Fruit fly (Drosophila melanogaster): ENCODE results near the gene MED30.

The MED30 gene

dm6 chr3L:663880-664279 lies 10.0 kb upstream of the MED30 start:
- peak; percentile 81 for TF ChIP-seq Smox (GFP tag; optimal IDR thresholded peaks at IDR 0.05)
- TF ChIP-seq CG8632 (GFP tag; optimal IDR thresholded peaks at IDR 0.05): peak; percentile 49
- peak; percentile 77 for TF ChIP-seq CG11902 (GFP tag; optimal IDR thresholded peaks at IDR 0.05)
- peak; percentile 68 for TF ChIP-seq CG3919 (GFP tag; optimal IDR thresholded peaks at IDR 0.05)
- TF ChIP-seq lz (GFP tag; optimal IDR thresholded peaks at IDR 0.05): peak; percentile 80
- TF ChIP-seq ss (GFP tag; optimal IDR thresholded peaks at IDR 0.05): peak; percentile 24 to 50
- peak; percentile 87 for TF ChIP-seq CG31627 (GFP tag; optimal IDR thresholded peaks at IDR 0.05)
- peak; percentile 48 for TF ChIP-seq CG7368 (GFP tag; optimal IDR thresholded peaks at IDR 0.05)
- peak in 1 of 2 experiments; percentile 31 for TF ChIP-seq salr (GFP tag; optimal IDR thresholded peaks at IDR 0.05)
- peak; percentile 84 for TF ChIP-seq esn (GFP tag; optimal IDR thresholded peaks at IDR 0.05)
- TF ChIP-seq net (GFP tag; optimal IDR thresholded peaks at IDR 0.05): peak; percentile 43
- TF ChIP-seq Sox102F (GFP tag; optimal IDR thresholded peaks at IDR 0.05): peak; percentile 84
- no peak for TF ChIP-seq Lpt (GFP tag; optimal IDR thresholded peaks at IDR 0.05)
- peak; percentile 80 for TF ChIP-seq vri (GFP tag; optimal IDR thresholded peaks at IDR 0.05)
- peak; percentile 74 for TF ChIP-seq CG6792 (GFP tag; optimal IDR thresholded peaks at IDR 0.05)
- peak; percentile 60; the same call in 2 of the 3 replicates for TF ChIP-seq eg (GFP tag; IDR thresholded peaks at IDR 0.05)
- TF ChIP-seq CG6854 (GFP tag; optimal IDR thresholded peaks at IDR 0.05): peak; percentile 66
- peak; percentile 70 for TF ChIP-seq acj6 (GFP tag; optimal IDR thresholded peaks at IDR 0.05)
- TF ChIP-seq CG8119 (GFP tag; IDR thresholded peaks at IDR 0.05): 0 out of 3 replicates have a peak, but pooled peaks have one; percentile 33
- no peak for TF ChIP-seq Hr38 (GFP tag; optimal IDR thresholded peaks at IDR 0.05)
- TF ChIP-seq Ets21C (GFP tag; optimal IDR thresholded peaks at IDR 0.05): peak; percentile 77
- no peak for TF ChIP-seq CG16779 (tag; optimal IDR thresholded peaks at IDR 0.05)
- TF ChIP-seq Eip78C (GFP tag): peak; percentile 85
- peak; percentile 38 for TF ChIP-seq CG6808 (GFP tag; optimal IDR thresholded peaks at IDR 0.05)
- TF ChIP-seq Met (GFP tag; optimal IDR thresholded peaks at IDR 0.05): peak; percentile 87
- peak; percentile 36 for TF ChIP-seq Sox15 (GFP tag; optimal IDR thresholded peaks at IDR 0.05)
- TF ChIP-seq CG6276 (GFP tag; optimal IDR thresholded peaks at IDR 0.05): no peak
- peak; percentile 33 for TF ChIP-seq fd59A (GFP tag; optimal IDR thresholded peaks at IDR 0.05)
- TF ChIP-seq dsx (GFP tag; optimal IDR thresholded peaks at IDR 0.05; ENCODE audit: poor library complexity, severe bottlenecking): peak; percentile 48
- peak; percentile 50 for TF ChIP-seq Ets96B (tag; optimal IDR thresholded peaks at IDR 0.05)
- peak; percentile 58 for TF ChIP-seq CG10631 (GFP tag; optimal IDR thresholded peaks at IDR 0.05)
- no peak for TF ChIP-seq CG11294 (GFP tag; IDR thresholded peaks at IDR 0.05)
- peak; percentile 63 for TF ChIP-seq Sox14 (GFP tag; optimal IDR thresholded peaks at IDR 0.05)
- no peak for TF ChIP-seq CG15336 (GFP tag; IDR thresholded peaks at IDR 0.05)
- TF ChIP-seq CG8319 (GFP tag; optimal IDR thresholded peaks at IDR 0.05): peak; percentile 50
- peak; percentile 52 for TF ChIP-seq spab (GFP tag; optimal IDR thresholded peaks at IDR 0.05)
- peak; percentile 63 for TF ChIP-seq pdm3 (GFP tag; optimal IDR thresholded peaks at IDR 0.05)
- TF ChIP-seq Gug (GFP tag; IDR thresholded peaks at IDR 0.05): no peak
- TF ChIP-seq Eip75B (GFP tag; optimal IDR thresholded peaks at IDR 0.05): peak; percentile 63
- peak; percentile 66 for TF ChIP-seq OdsH (GFP tag; optimal IDR thresholded peaks at IDR 0.05)
- TF ChIP-seq cyc (GFP tag; optimal IDR thresholded peaks at IDR 0.05): peak; percentile 84
- peak; percentile 63 for TF ChIP-seq Blimp-1 (GFP tag; optimal IDR thresholded peaks at IDR 0.05)
- peak; percentile 53 for TF ChIP-seq CG3032 (tag; optimal IDR thresholded peaks at IDR 0.05)
- peak; percentile 29 for TF ChIP-seq Hr4 (GFP tag; optimal IDR thresholded peaks at IDR 0.05)
- TF ChIP-seq CG11762 (GFP tag; optimal IDR thresholded peaks at IDR 0.05; ENCODE audit: insufficient read depth): peak; percentile 60
- TF ChIP-seq CG6163 (GFP tag; IDR thresholded peaks at IDR 0.05): peak; percentile 80
- TF ChIP-seq fkh (GFP tag; optimal IDR thresholded peaks at IDR 0.05): no peak
- TF ChIP-seq svp (GFP tag): peak; percentile 95
- peak; percentile 29 for TF ChIP-seq CG32006 (GFP tag; optimal IDR thresholded peaks at IDR 0.05)
- TF ChIP-seq Eip93F (GFP tag; optimal IDR thresholded peaks at IDR 0.05): peak; percentile 56
- peak; percentile 44 for TF ChIP-seq CG10669 (GFP tag; optimal IDR thresholded peaks at IDR 0.05)
- peak; percentile 54 for TF ChIP-seq achi (GFP tag; optimal IDR thresholded peaks at IDR 0.05)

All from whole organism, prepupa.